Fruit fly (Drosophila melanogaster) whole organism, embryonic: ENCODE results near the gene CG12995.

ENCODE experiments used
- ATbp ChIP-seq: fragments of 200-800 bp; sonication (Bioruptor generic); optimal IDR thresholded peaks from 2 replicates; lab custom pipeline; 2017; ENCODE audit warnings: missing biosample characterization, mild to moderate bottlenecking, missing genetic modification characterization, missing genetic modification reagents
- Adf1 ChIP-seq: fragments of 200-800 bp; sonication (Bioruptor generic); IDR thresholded peaks from 2 replicates; pipeline ENCODE4 v1.3.6; 2022; ENCODE audit warnings: missing biosample characterization, missing genetic modification characterization
- Asciz ChIP-seq: fragments of 200-800 bp; sonication (Bioruptor generic); optimal IDR thresholded peaks from 2 replicates; lab custom pipeline; 2017; ENCODE audit warnings: missing biosample characterization, mild to moderate bottlenecking, missing genetic modification characterization, missing genetic modification reagents
- CG10209 ChIP-seq: fragments of 200-800 bp; sonication (Bioruptor generic); optimal IDR thresholded peaks from 3 replicates; lab custom pipeline; 2017; ENCODE audit warnings: missing biosample characterization, mild to moderate bottlenecking, missing genetic modification characterization, missing genetic modification reagents
- CG10654 ChIP-seq: fragments of 200-800 bp; sonication (Bioruptor generic); optimal IDR thresholded peaks from 2 replicates; lab custom pipeline; 2016; ENCODE audit warnings: missing biosample characterization, missing genetic modification characterization
- CG10959 ChIP-seq: fragments of 200-800 bp; sonication (Bioruptor generic); IDR thresholded peaks from 2 replicates; pipeline ENCODE4 v1.3.6; 2022; ENCODE audit warnings: missing biosample characterization, missing genetic modification characterization
- CG13624 ChIP-seq: fragments of 200-800 bp; sonication (Bioruptor generic); optimal IDR thresholded peaks from 2 replicates; lab custom pipeline; 2016; ENCODE audit warnings: missing biosample characterization, missing genetic modification characterization
- CG16815 ChIP-seq: fragments of 200-800 bp; sonication (Bioruptor generic); optimal IDR thresholded peaks from 3 replicates; lab custom pipeline; 2017; ENCODE audit warnings: missing biosample characterization, mild to moderate bottlenecking, missing genetic modification characterization
- CG17186 ChIP-seq: fragments of 200-800 bp; sonication (Bioruptor generic); optimal IDR thresholded peaks from 3 replicates; lab custom pipeline; 2017; ENCODE audit warnings: missing biosample characterization, missing genetic modification reagents, missing genetic modification characterization
- CG17385 ChIP-seq: fragments of 200-800 bp; sonication (Bioruptor generic); optimal IDR thresholded peaks from 3 replicates; lab custom pipeline; 2018; ENCODE audit warnings: missing biosample characterization, mild to moderate bottlenecking, missing genetic modification characterization
- CG17612 ChIP-seq: fragments of 200-800 bp; sonication (Bioruptor generic); IDR thresholded peaks from 2 replicates; pipeline ENCODE4 v1.3.6; 2022; ENCODE audit warnings: missing biosample characterization, missing genetic modification characterization
- CG17802 ChIP-seq: fragments of 200-800 bp; sonication (Bioruptor generic); optimal IDR thresholded peaks from 2 replicates; lab custom pipeline; 2018; ENCODE audit warnings: missing biosample characterization, mild to moderate bottlenecking, missing genetic modification characterization, moderate library complexity
- CG33213 ChIP-seq: fragments of 200-800 bp; sonication (Bioruptor generic); optimal IDR thresholded peaks from 3 replicates; lab custom pipeline; 2016; ENCODE audit warnings: missing biosample characterization, missing genetic modification characterization
- CG4707 ChIP-seq: fragments of 200-800 bp; sonication (Bioruptor generic); optimal IDR thresholded peaks from 2 replicates; lab custom pipeline; 2018; ENCODE audit warnings: missing biosample characterization, mild to moderate bottlenecking, missing genetic modification characterization, moderate library complexity
- CG4820 ChIP-seq: fragments of 200-800 bp; sonication (Bioruptor generic); optimal IDR thresholded peaks from 3 replicates; lab custom pipeline; 2016; ENCODE audit warnings: missing biosample characterization, missing genetic modification characterization
- CG5953 ChIP-seq: fragments of 200-800 bp; sonication (Bioruptor generic); IDR thresholded peaks from 2 replicates; pipeline ENCODE4 v1.3.6; 2022; ENCODE audit warnings: missing biosample characterization, missing genetic modification characterization
- CG6765 ChIP-seq: fragments of 200-800 bp; sonication (Bioruptor generic); optimal IDR thresholded peaks from 3 replicates; lab custom pipeline; 2017; ENCODE audit warnings: missing biosample characterization, mild to moderate bottlenecking, missing genetic modification characterization
- CG7786 ChIP-seq: fragments of 200-800 bp; sonication (Bioruptor generic); optimal IDR thresholded peaks from 2 replicates; lab custom pipeline; 2016; ENCODE audit warnings: missing biosample characterization, missing genetic modification characterization
- CG7839 ChIP-seq: fragments of 200-800 bp; sonication (Bioruptor generic); optimal IDR thresholded peaks from 3 replicates; lab custom pipeline; 2018; ENCODE audit warnings: missing biosample characterization, mild to moderate bottlenecking, missing genetic modification characterization, moderate library complexity
- CG8944 ChIP-seq: fragments of 200-800 bp; sonication (Bioruptor generic); optimal IDR thresholded peaks from 3 replicates; lab custom pipeline; 2016; ENCODE audit warnings: missing biosample characterization, missing genetic modification characterization
- CG9797 ChIP-seq: fragments of 200-800 bp; sonication (Bioruptor generic); optimal IDR thresholded peaks from 3 replicates; lab custom pipeline; 2018; ENCODE audit warnings: missing biosample characterization, mild to moderate bottlenecking, missing genetic modification characterization
- Dad ChIP-seq: fragments of 200-800 bp; sonication (Bioruptor generic); optimal IDR thresholded peaks from 3 replicates; lab custom pipeline; 2016; ENCODE audit warnings: missing biosample characterization, missing genetic modification characterization
- Doc2 ChIP-seq: fragments of 200-800 bp; sonication (Bioruptor generic); IDR thresholded peaks from 2 replicates; pipeline ENCODE4 v1.3.6; 2022; ENCODE audit warnings: missing biosample characterization, missing genetic modification characterization
- Elba2 ChIP-seq: fragments of 200-800 bp; sonication (Bioruptor generic); optimal IDR thresholded peaks from 3 replicates; lab custom pipeline; 2016; ENCODE audit warnings: missing biosample characterization, missing genetic modification characterization
- HmgD ChIP-seq: fragments of 200-800 bp; sonication (Bioruptor generic); optimal IDR thresholded peaks from 3 replicates; lab custom pipeline; 2016; ENCODE audit warnings: missing biosample characterization, missing genetic modification characterization
- Hr51 ChIP-seq, 2 experiments: fragments of 200-800 bp; sonication (Bioruptor generic); optimal IDR thresholded peaks; 2 replicates in 1 of 2; 3 replicates in 1 of 2; lab custom pipeline; 2016 to 2018; ENCODE audit warnings: missing biosample characterization in 2 of 2, missing genetic modification characterization in 2 of 2, mild to moderate bottlenecking in 1 of 2, moderate library complexity in 1 of 2
- Hsf ChIP-seq: fragments of 200-800 bp; sonication (Bioruptor generic); optimal IDR thresholded peaks from 3 replicates; lab custom pipeline; 2016; ENCODE audit warnings: missing biosample characterization, missing genetic modification characterization
- Lim3 ChIP-seq: fragments of 200-800 bp; sonication (Bioruptor generic); IDR thresholded peaks from 2 replicates; pipeline ENCODE4 v1.3.6; 2022; ENCODE audit warnings: missing biosample characterization, missing genetic modification characterization
- Max ChIP-seq: fragments of 200-800 bp; sonication (Bioruptor generic); optimal IDR thresholded peaks from 2 replicates; lab custom pipeline; 2016; ENCODE audit warnings: missing biosample characterization, mild to moderate bottlenecking, missing genetic modification characterization
- Scr ChIP-seq: fragments of 200-800 bp; sonication (Bioruptor generic); IDR thresholded peaks from 2 replicates; pipeline ENCODE4 v1.3.6; 2022; ENCODE audit warnings: missing biosample characterization, missing genetic modification characterization; ENCODE audit not compliant: partially characterized antibody
- Sin3A ChIP-seq: fragments of >200 bp; optimal IDR thresholded peaks from 2 replicates; lab custom pipeline; 2018
- Sry-δ ChIP-seq: fragments of 200-800 bp; sonication (Bioruptor generic); optimal IDR thresholded peaks from 2 replicates; lab custom pipeline; 2016; ENCODE audit warnings: missing biosample characterization, missing genetic modification characterization
- al ChIP-seq: fragments of 200-800 bp; sonication (Bioruptor generic); IDR thresholded peaks from 2 replicates; pipeline ENCODE4 v1.3.6; 2022; ENCODE audit warnings: missing biosample characterization, missing genetic modification characterization
- ash1 ChIP-seq: fragments of 200-800 bp; sonication (Bioruptor generic); optimal IDR thresholded peaks from 2 replicates; lab custom pipeline; 2018; ENCODE audit warnings: missing biosample characterization, mild to moderate bottlenecking, missing genetic modification characterization
- bbx ChIP-seq: fragments of 200-800 bp; sonication (Bioruptor generic); IDR thresholded peaks from 2 replicates; pipeline ENCODE4 v1.3.6; 2022; ENCODE audit warnings: missing biosample characterization, missing genetic modification characterization; ENCODE audit not compliant: partially characterized antibody
- bsh ChIP-seq, 2 experiments: fragments of 200-800 bp; sonication (Bioruptor generic); optimal IDR thresholded peaks; 2 replicates each; lab custom pipeline; 2017 to 2018; ENCODE audit warnings: mild to moderate bottlenecking in 2 of 2, missing biosample characterization in 2 of 2, missing genetic modification characterization in 2 of 2, moderate library complexity in 1 of 2
- chif ChIP-seq, 2 experiments: fragments of 200-800 bp; sonication (Bioruptor generic); optimal IDR thresholded peaks; 3 replicates each; lab custom pipeline; 2016; ENCODE audit warnings: missing biosample characterization in 2 of 2, missing genetic modification characterization in 2 of 2
- crp ChIP-seq, 2 experiments: fragments of 200-800 bp; sonication (Bioruptor generic); optimal IDR thresholded peaks; 2 replicates in 1 of 2; 3 replicates in 1 of 2; lab custom pipeline; 2017; ENCODE audit warnings: missing biosample characterization in 2 of 2, missing genetic modification characterization in 2 of 2, mild to moderate bottlenecking in 1 of 2, moderate library complexity in 1 of 2
- danr ChIP-seq: fragments of 200-800 bp; sonication (Bioruptor generic); IDR thresholded peaks from 2 replicates; pipeline ENCODE4 v1.3.6; 2022; ENCODE audit warnings: missing biosample characterization, missing genetic modification characterization
- dmrt99B ChIP-seq: fragments of 200-800 bp; sonication (Bioruptor generic); optimal IDR thresholded peaks from 2 replicates; lab custom pipeline; 2018; ENCODE audit warnings: missing biosample characterization, mild to moderate bottlenecking, missing genetic modification characterization, moderate library complexity
- gem ChIP-seq: fragments of 200-800 bp; sonication (Bioruptor generic); optimal IDR thresholded peaks from 2 replicates; lab custom pipeline; 2019; ENCODE audit warnings: missing biosample characterization, mild to moderate bottlenecking, missing genetic modification characterization, moderate library complexity
- lilli ChIP-seq: fragments of 200-800 bp; sonication (Bioruptor generic); optimal IDR thresholded peaks from 3 replicates; lab custom pipeline; 2016; ENCODE audit warnings: missing biosample characterization, missing genetic modification characterization
- odd ChIP-seq: fragments of 200-800 bp; sonication (Bioruptor generic); optimal IDR thresholded peaks from 2 replicates; lab custom pipeline; 2017; ENCODE audit warnings: missing biosample characterization, mild to moderate bottlenecking, missing genetic modification characterization
- p53 ChIP-seq: fragments of 200-800 bp; sonication (Bioruptor generic); optimal IDR thresholded peaks from 2 replicates; lab custom pipeline; 2016; ENCODE audit warnings: missing biosample characterization, missing genetic modification characterization
- pb ChIP-seq: fragments of 200-800 bp; sonication (Bioruptor generic); optimal IDR thresholded peaks from 3 replicates; lab custom pipeline; 2016; ENCODE audit warnings: missing biosample characterization, missing genetic modification characterization
- row ChIP-seq: fragments of 200-800 bp; sonication (Bioruptor generic); IDR thresholded peaks from 3 replicates; pipeline ENCODE4 v1.3.6; 2022; ENCODE audit warnings: missing biosample characterization, missing genetic modification characterization
- seq ChIP-seq: fragments of 200-800 bp; sonication (Bioruptor generic); IDR thresholded peaks from 2 replicates; pipeline ENCODE4 v1.3.6; 2022; ENCODE audit warnings: missing biosample characterization, missing genetic modification characterization
- tap ChIP-seq: fragments of 200-800 bp; optimal IDR thresholded peaks from 3 replicates; lab custom pipeline; 2019; ENCODE audit warnings: missing biosample characterization, mild to moderate bottlenecking, missing genetic modification characterization, moderate library complexity
- trh ChIP-seq: fragments of 200-800 bp; sonication (Bioruptor generic); optimal IDR thresholded peaks from 2 replicates; lab custom pipeline; 2016; ENCODE audit warnings: missing biosample characterization, missing genetic modification characterization
- unc-4 ChIP-seq: fragments of 200-800 bp; sonication (Bioruptor generic); IDR thresholded peaks from 2 replicates; pipeline ENCODE4 v1.3.6; 2022; ENCODE audit warnings: missing biosample characterization, missing genetic modification characterization; ENCODE audit not compliant: partially characterized antibody
- usp ChIP-seq: fragments of >200 bp; optimal IDR thresholded peaks from 2 replicates; lab custom pipeline; 2017; ENCODE audit warnings: missing biosample characterization, missing genetic modification characterization
- zfh1 ChIP-seq: fragments of 200-800 bp; sonication (Bioruptor generic); IDR thresholded peaks from 3 replicates; pipeline ENCODE4 v1.3.6; 2022; ENCODE audit warnings: missing biosample characterization, missing genetic modification characterization

The CG12995 gene

dm6 chrX:17187495-17187894 is 22.3 kb downstream of the CG12995 start:
- peak; percentile 31 for TF ChIP-seq dmrt99B (tag; lab: Kevin White, UChicago)
- TF ChIP-seq CG5953, result no peak
- TF ChIP-seq CG8944 (GFP tag; lab: Kevin White, UChicago), result no peak
- TF ChIP-seq chif (GFP tag; optimal IDR thresholded peaks at IDR 0.05; lab: Kevin White, UChicago), result no peak
- TF ChIP-seq CG17612 (GFP tag; lab: Robert Waterston, UW), result no peak
- no peak for TF ChIP-seq CG4820 (GFP tag; lab: Kevin White, UChicago)
- TF ChIP-seq zfh1, result no peak
- no peak for TF ChIP-seq CG9797 (GFP tag; lab: Kevin White, UChicago)
- TF ChIP-seq CG10959 (GFP tag; lab: Robert Waterston, UW), result no peak
- no peak for TF ChIP-seq bbx (GFP tag; lab: Robert Waterston, UW)
- no peak for TF ChIP-seq Sin3A
- TF ChIP-seq CG4707 (GFP tag; lab: Kevin White, UChicago), result no peak
- no peak for TF ChIP-seq HmgD (GFP tag; lab: Kevin White, UChicago)
- TF ChIP-seq CG33213, result no peak
- TF ChIP-seq Asciz, result no peak
- TF ChIP-seq pb (GFP tag; lab: Kevin White, UChicago), result no peak
- TF ChIP-seq CG10654, result no peak
- no peak for TF ChIP-seq Doc2
- no peak for TF ChIP-seq Sry-δ
- TF ChIP-seq crp (GFP tag; optimal IDR thresholded peaks at IDR 0.05; lab: Kevin White, UChicago), result no peak
- no peak for TF ChIP-seq Dad
- peak; percentile 38; the same call in 1 of the 3 replicates for TF ChIP-seq row (GFP tag; lab: Robert Waterston, UW)
- TF ChIP-seq seq, result no peak
- TF ChIP-seq CG7786 (GFP tag; lab: Kevin White, UChicago), result no peak
- TF ChIP-seq lilli, result no peak
- peak; percentile 27 for TF ChIP-seq CG10209
- no peak for TF ChIP-seq CG17186 (GFP tag; lab: Kevin White, UChicago)
- no peak for TF ChIP-seq ATbp
- TF ChIP-seq Elba2, result no peak
- no peak for TF ChIP-seq ash1
- TF ChIP-seq al (GFP tag; lab: Robert Waterston, UW), result no peak
- no peak for TF ChIP-seq trh (GFP tag; lab: Kevin White, UChicago)
- no peak for TF ChIP-seq Hsf (GFP tag; lab: Kevin White, UChicago)
- peak; percentile 22 for TF ChIP-seq CG7839 (tag; lab: Kevin White, UChicago)
- TF ChIP-seq danr (GFP tag; lab: Robert Waterston, UW), result no peak
- TF ChIP-seq Scr (GFP tag; lab: Robert Waterston, UW), result no peak
- no peak for TF ChIP-seq Lim3 (GFP tag; lab: Robert Waterston, UW)
- TF ChIP-seq tap (tag; lab: Kevin White, UChicago), result no peak
- TF ChIP-seq CG17385 (GFP tag; lab: Kevin White, UChicago), result no peak
- TF ChIP-seq CG17802 (tag; lab: Kevin White, UChicago), result no peak
- peak; percentile 57 for TF ChIP-seq gem (tag; lab: Kevin White, UChicago)
- TF ChIP-seq usp (GFP tag; lab: Kevin White, UChicago), result no peak
- no peak for TF ChIP-seq CG13624
- TF ChIP-seq p53 (GFP tag; lab: Kevin White, UChicago), result no peak
- peak in 1 of 2 experiments; percentile 42 for TF ChIP-seq bsh (GFP tag; optimal IDR thresholded peaks at IDR 0.05; lab: Kevin White, UChicago)
- TF ChIP-seq CG6765, result no peak
- peak in 1 of 2 experiments; percentile 50 for TF ChIP-seq Hr51 (GFP tag; optimal IDR thresholded peaks at IDR 0.05; lab: Kevin White, UChicago)
- TF ChIP-seq Max (GFP tag; lab: Kevin White, UChicago), result no peak
- TF ChIP-seq CG16815 (GFP tag; lab: Kevin White, UChicago), result no peak
- TF ChIP-seq unc-4 (GFP tag; lab: Robert Waterston, UW), result no peak
- TF ChIP-seq Adf1 (GFP tag; lab: Robert Waterston, UW), result no peak
- no peak for TF ChIP-seq odd
